Worm (Caenorhabditis elegans) whole organism, late embryonic: Measurements from ENCODE around the gene sox-4.

Experiments
- C38D4.7 ChIP-seq: fragments of 200-800 bp; sonication (Bioruptor generic); optimal IDR thresholded peaks from 2 replicates; lab custom pipeline; 2018; ENCODE audit warnings: mild to moderate bottlenecking, missing genetic modification characterization, moderate library complexity, missing compliant biosample characterization
- K02D7.2 ChIP-seq: sonication (generic microtip); optimal IDR thresholded peaks from 2 replicates; lab custom pipeline; 2017; ENCODE audit warnings: mild to moderate bottlenecking, missing genetic modification characterization, missing compliant biosample characterization
- K09A11.1 ChIP-seq: sonication (generic microtip); optimal IDR thresholded peaks from 2 replicates; lab custom pipeline; 2017; ENCODE audit warnings: antibody characterized with exemption, mild to moderate bottlenecking, missing genetic modification characterization, missing compliant biosample characterization; ENCODE audit not compliant: insufficient read depth
- ahr-1 ChIP-seq: sonication (generic microtip); optimal IDR thresholded peaks from 2 replicates; lab custom pipeline; 2016; ENCODE audit warnings: missing genetic modification characterization, missing compliant biosample characterization
- ama-1 ChIP-seq: fragments of 150-350 bp; optimal IDR thresholded peaks from 2 replicates; lab custom pipeline; 2014
- ceh-14 ChIP-seq: sonication (generic microtip); optimal IDR thresholded peaks from 2 replicates; lab custom pipeline; 2016; ENCODE audit warnings: missing genotype, missing genetic modification characterization, missing compliant biosample characterization
- ceh-18 ChIP-seq: sonication (generic microtip); optimal IDR thresholded peaks from 2 replicates; lab custom pipeline; 2016; ENCODE audit warnings: missing genetic modification characterization, missing compliant biosample characterization
- ceh-19 ChIP-seq: fragments of 200-800 bp; sonication (Bioruptor generic); optimal IDR thresholded peaks from 2 replicates; lab custom pipeline; 2018; ENCODE audit warnings: mild to moderate bottlenecking, missing genetic modification characterization, missing compliant biosample characterization
- ceh-2 ChIP-seq: sonication (generic microtip); optimal IDR thresholded peaks from 2 replicates; lab custom pipeline; 2016; ENCODE audit warnings: missing genotype, missing genetic modification characterization, missing compliant biosample characterization
- ceh-48 ChIP-seq: sonication (generic microtip); optimal IDR thresholded peaks from 2 replicates; lab custom pipeline; 2016; ENCODE audit warnings: missing genetic modification characterization, inconsistent platforms, missing compliant biosample characterization
- ceh-6 ChIP-seq: fragments of 200-800 bp; sonication (Bioruptor generic); optimal IDR thresholded peaks from 2 replicates; lab custom pipeline; 2018; ENCODE audit warnings: mild to moderate bottlenecking, missing genetic modification characterization, missing compliant biosample characterization
- ceh-9 ChIP-seq: sonication (generic microtip); optimal IDR thresholded peaks from 2 replicates; lab custom pipeline; 2016; ENCODE audit warnings: mild to moderate bottlenecking, missing genetic modification characterization, inconsistent platforms, missing compliant biosample characterization
- dmd-4 ChIP-seq: sonication (generic microtip); optimal IDR thresholded peaks from 2 replicates; lab custom pipeline; 2016; ENCODE audit warnings: borderline replicate concordance, missing genetic modification characterization, missing compliant biosample characterization
- elt-2 ChIP-seq: sonication (generic microtip); optimal IDR thresholded peaks from 2 replicates; lab custom pipeline; 2016; ENCODE audit warnings: missing genetic modification reagents, missing genetic modification characterization, missing compliant biosample characterization
- eyg-1 ChIP-seq: sonication (generic microtip); optimal IDR thresholded peaks from 2 replicates; lab custom pipeline; 2016; ENCODE audit warnings: missing genotype, missing genetic modification characterization, missing compliant biosample characterization
- fkh-10 ChIP-seq: fragments of 150-350 bp; optimal IDR thresholded peaks from 2 replicates; lab custom pipeline; 2014; ENCODE audit warnings: missing biosample characterization, missing genetic modification reagents, missing genetic modification characterization
- fkh-6 ChIP-seq: sonication (generic microtip); optimal IDR thresholded peaks from 2 replicates; lab custom pipeline; 2016; ENCODE audit warnings: missing genetic modification characterization, missing compliant biosample characterization
- hlh-15 ChIP-seq: sonication (generic microtip); optimal IDR thresholded peaks from 2 replicates; lab custom pipeline; 2016; ENCODE audit warnings: missing genetic modification characterization, missing compliant biosample characterization
- hlh-6 ChIP-seq: sonication (generic microtip); optimal IDR thresholded peaks from 2 replicates; lab custom pipeline; 2016; ENCODE audit warnings: missing genotype, missing genetic modification characterization, missing compliant biosample characterization
- lim-6 ChIP-seq: sonication (generic microtip); optimal IDR thresholded peaks from 2 replicates; lab custom pipeline; 2016; ENCODE audit warnings: missing genetic modification characterization, missing compliant biosample characterization
- madf-2 ChIP-seq: sonication (generic microtip); optimal IDR thresholded peaks from 2 replicates; lab custom pipeline; 2017; ENCODE audit warnings: missing genetic modification characterization, missing compliant biosample characterization
- nfya-1 ChIP-seq: sonication (generic microtip); optimal IDR thresholded peaks from 2 replicates; lab custom pipeline; 2017; ENCODE audit warnings: missing genetic modification characterization, mild to moderate bottlenecking, missing compliant biosample characterization, antibody characterized with exemption, moderate library complexity
- nhr-11 ChIP-seq: fragments of 150-350 bp; optimal IDR thresholded peaks from 2 replicates; lab custom pipeline; 2014; ENCODE audit warnings: missing biosample characterization, missing genetic modification characterization
- odd-2 ChIP-seq: sonication (generic microtip); optimal IDR thresholded peaks from 2 replicates; lab custom pipeline; 2017; ENCODE audit warnings: antibody characterized with exemption, mild to moderate bottlenecking, missing genetic modification characterization, missing compliant biosample characterization
- pag-3 ChIP-seq: sonication (generic microtip); optimal IDR thresholded peaks from 2 replicates; lab custom pipeline; 2016; ENCODE audit warnings: missing compliant biosample characterization, missing genetic modification characterization, borderline replicate concordance
- pqm-1 ChIP-seq: sonication (generic microtip); optimal IDR thresholded peaks from 2 replicates; lab custom pipeline; 2016; ENCODE audit warnings: missing genetic modification characterization, missing compliant biosample characterization
- pros-1 ChIP-seq: fragments of 150-350 bp; optimal IDR thresholded peaks from 2 replicates; lab custom pipeline; 2014; ENCODE audit warnings: missing biosample characterization, missing genetic modification reagents, missing genetic modification characterization
- ref-2 ChIP-seq: sonication (generic microtip); optimal IDR thresholded peaks from 2 replicates; lab custom pipeline; 2016; ENCODE audit warnings: missing genetic modification characterization, missing compliant biosample characterization
- rnt-1 ChIP-seq: sonication (generic microtip); optimal IDR thresholded peaks from 2 replicates; lab custom pipeline; 2016; ENCODE audit warnings: missing genetic modification characterization, missing compliant biosample characterization
- sdc-2 ChIP-seq: sonication (generic microtip); optimal IDR thresholded peaks from 2 replicates; lab custom pipeline; 2016; ENCODE audit warnings: missing genotype, missing genetic modification characterization, missing compliant biosample characterization
- syd-9 ChIP-seq: sonication (generic microtip); optimal IDR thresholded peaks from 2 replicates; lab custom pipeline; 2016; ENCODE audit warnings: mild to moderate bottlenecking, missing genetic modification characterization, moderate library complexity, missing compliant biosample characterization
- tbx-2 ChIP-seq: sonication (generic microtip); optimal IDR thresholded peaks from 2 replicates; lab custom pipeline; 2016; ENCODE audit warnings: missing genetic modification characterization, missing compliant biosample characterization
- ttx-3 ChIP-seq: sonication (generic microtip); optimal IDR thresholded peaks from 2 replicates; lab custom pipeline; 2016; ENCODE audit warnings: missing genetic modification reagents, missing genetic modification characterization, missing compliant biosample characterization
- unc-3 ChIP-seq, 2 experiments: fragments of 200-800 bp in 1 of 2; sonication (Bioruptor generic) in 1 of 2; sonication (generic microtip) in 1 of 2; conservative IDR thresholded peaks in 1 of 2; optimal IDR thresholded peaks in 1 of 2; 2 replicates each; pipeline versions ENCODE4 v1.3.6 to Lab custom; 2016 to 2022; ENCODE audit warnings: missing compliant biosample characterization in 2 of 2, missing genetic modification characterization in 2 of 2, missing genetic modification reagents in 1 of 2
- unc-42 ChIP-seq: sonication (generic microtip); optimal IDR thresholded peaks from 2 replicates; lab custom pipeline; 2016; ENCODE audit warnings: missing genotype, missing genetic modification characterization, missing compliant biosample characterization
- ztf-16 ChIP-seq: sonication (generic microtip); optimal IDR thresholded peaks from 2 replicates; lab custom pipeline; 2017; ENCODE audit warnings: missing genetic modification characterization, missing compliant biosample characterization

Gene sox-4

ce11 chrX:3551173-3551572 is 42.4 kb upstream of the sox-4 start:
- TF ChIP-seq rnt-1 = no peak
- TF ChIP-seq elt-2 (tag; lab: Kevin White, UChicago) = peak; percentile 4

ce11 chrX:3548716-3549115 is 39.9 kb upstream of the sox-4 start:
- TF ChIP-seq ceh-6 (GFP tag; lab: Kevin White, UChicago) (no peak), pqm-1 (tag; lab: Kevin White, UChicago) (no peak), lim-6 (tag; lab: Kevin White, UChicago) (no peak), syd-9 (tag; lab: Kevin White, UChicago) (no peak), ceh-9 (tag; lab: Kevin White, UChicago) (no peak), unc-42 (tag; lab: Kevin White, UChicago) (no peak), eyg-1 (tag; lab: Kevin White, UChicago) (no peak), ama-1 (lab: Kevin White, UChicago) (no peak), sdc-2 (tag; lab: Kevin White, UChicago) (no peak), tbx-2 (tag; lab: Kevin White, UChicago) (no peak), hlh-15 (no peak), ceh-14 (tag; lab: Kevin White, UChicago) (no peak), dmd-4 (no peak)

DNA sequence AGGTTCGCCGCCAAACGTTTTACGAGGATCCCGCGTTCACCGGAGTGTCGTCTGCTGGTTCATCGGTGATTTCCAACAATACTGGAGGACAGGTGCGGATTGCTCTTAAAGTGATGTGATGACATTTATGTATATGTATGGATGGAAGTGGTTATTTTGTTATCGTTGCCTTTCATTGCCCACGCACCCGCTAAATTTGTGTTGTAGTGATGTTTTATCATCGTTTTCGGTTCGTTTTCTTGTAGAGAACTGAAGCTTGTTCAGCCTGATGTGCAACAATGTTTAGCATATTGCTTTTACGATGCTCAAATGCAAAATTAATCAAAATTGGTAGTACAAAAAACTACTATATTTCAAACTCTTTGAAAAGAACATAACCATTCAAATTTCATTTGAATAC is 39.0 kb upstream of the sox-4 start:
- TF ChIP-seq nfya-1 (tag; lab: Kevin White, UChicago) = no peak
- no peak for TF ChIP-seq ceh-48 (tag; lab: Kevin White, UChicago)
- no peak for TF ChIP-seq ceh-19 (GFP tag; lab: Kevin White, UChicago)

DNA sequence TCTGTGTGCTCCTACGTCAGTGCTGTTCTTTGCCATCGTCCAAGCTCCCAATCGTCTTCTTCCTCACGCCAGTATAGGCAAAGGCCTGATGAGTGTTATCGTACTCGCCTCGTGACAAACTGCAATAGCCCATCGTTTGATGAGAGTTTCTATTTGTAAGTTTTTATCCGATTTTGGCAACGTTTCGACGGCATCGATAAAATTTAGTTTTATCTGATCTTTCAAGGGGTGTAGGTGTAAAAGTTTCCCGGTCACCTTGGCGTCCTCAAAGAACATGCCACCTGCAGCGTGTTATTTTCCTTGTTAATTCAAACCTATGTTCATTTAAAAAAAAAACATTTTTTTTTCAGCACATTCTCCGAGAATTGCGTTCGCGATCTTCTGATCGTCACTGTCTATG is 38.3 kb upstream of the sox-4 start:
- TF ChIP-seq ztf-16 (tag; lab: Kevin White, UChicago) (no peak), pros-1 (tag; lab: Kevin White, UChicago) (no peak), K09A11.1 (tag; lab: Kevin White, UChicago) (no peak), madf-2 (no peak), ceh-2 (tag; lab: Kevin White, UChicago) (no peak), unc-3 (GFP tag; conservative IDR thresholded peaks at IDR 0.05; lab: Robert Waterston, UW) (no peak), unc-3 (tag; optimal IDR thresholded peaks at IDR 0.05; lab: Kevin White, UChicago) (no peak), nhr-11 (tag; lab: Kevin White, UChicago) (no peak), syd-9 (tag; lab: Kevin White, UChicago) (no peak), fkh-10 (GFP tag; lab: Kevin White, UChicago) (no peak), ceh-18 (tag; lab: Kevin White, UChicago) (no peak), K02D7.2 (tag; lab: Kevin White, UChicago) (no peak), ahr-1 (tag; lab: Kevin White, UChicago) (no peak), pag-3 (no peak), odd-2 (no peak), ref-2 (tag; lab: Kevin White, UChicago) (no peak), sdc-2 (tag; lab: Kevin White, UChicago) (no peak), hlh-6 (tag; lab: Kevin White, UChicago) (no peak), fkh-6 (no peak), C38D4.7 (GFP tag; lab: Kevin White, UChicago) (no peak), ama-1 (lab: Kevin White, UChicago) (no peak)

ce11 chrX:3542242-3542641 is 33.4 kb upstream of the sox-4 start, which contains the start of gene rgs-7:
rgs-7 (plus strand) TSS chrX:3542542.
- TF ChIP-seq tbx-2 (tag; lab: Kevin White, UChicago) (no peak), ttx-3 (tag; lab: Kevin White, UChicago) (no peak)
